Worm (Caenorhabditis elegans) whole organism, young adult: ENCODE data around the gene ZK829.3.

ENCODE experiments used
- C17E4.6 ChIP-seq: fragments of 200-800 bp; sonication (Bioruptor generic); IDR thresholded peaks from 2 replicates; pipeline ENCODE4 v1.3.6; 2022; ENCODE audit warnings: missing genetic modification reagents, missing genetic modification characterization, missing compliant biosample characterization
- F10E7.11 ChIP-seq: sonication (generic microtip); optimal IDR thresholded peaks from 2 replicates; lab custom pipeline; 2017; ENCODE audit warnings: mild to moderate bottlenecking, missing genetic modification characterization, moderate library complexity, missing compliant biosample characterization
- F33H1.4 ChIP-seq: fragments of 200-800 bp; sonication (Bioruptor generic); IDR thresholded peaks from 2 replicates; pipeline ENCODE4 v1.3.6; 2022; ENCODE audit warnings: missing genetic modification reagents, missing genetic modification characterization, missing compliant biosample characterization
- F49E8.2 ChIP-seq: sonication (generic microtip); optimal IDR thresholded peaks from 3 replicates; lab custom pipeline; 2017; ENCODE audit warnings: missing genetic modification characterization, mild to moderate bottlenecking, missing compliant biosample characterization, antibody characterized with exemption, moderate library complexity; ENCODE audit not compliant: insufficient read depth
- F57C9.4 ChIP-seq: sonication (generic microtip); optimal IDR thresholded peaks from 2 replicates; lab custom pipeline; 2017; ENCODE audit warnings: mild to moderate bottlenecking, missing genetic modification characterization, missing compliant biosample characterization
- T26A5.8 ChIP-seq: sonication (generic microtip); optimal IDR thresholded peaks from 2 replicates; lab custom pipeline; 2016; ENCODE audit warnings: missing genetic modification characterization, missing compliant biosample characterization
- Y53F4B.3 ChIP-seq: fragments of 200-800 bp; sonication (Bioruptor generic); IDR thresholded peaks from 2 replicates; pipeline ENCODE4 v1.3.6; 2022; ENCODE audit warnings: missing genetic modification reagents, missing genetic modification characterization, missing compliant biosample characterization
- Y67H2A.10 ChIP-seq: fragments of 200-800 bp; sonication (Bioruptor generic); conservative IDR thresholded peaks from 2 replicates; pipeline ENCODE4 v1.3.6; 2022; ENCODE audit warnings: missing genetic modification reagents, missing genetic modification characterization, missing compliant biosample characterization
- Y79H2A.3 ChIP-seq: fragments of 200-800 bp; sonication (Bioruptor generic); conservative IDR thresholded peaks from 2 replicates; pipeline ENCODE4 v1.3.6; 2022; ENCODE audit warnings: missing genetic modification reagents, missing genetic modification characterization, missing compliant biosample characterization
- Y95B8A.8 ChIP-seq: fragments of 200-800 bp; sonication (Bioruptor generic); IDR thresholded peaks from 2 replicates; pipeline ENCODE4 v1.3.6; 2022; ENCODE audit warnings: missing genetic modification reagents, missing genetic modification characterization, missing compliant biosample characterization
- akir-1 ChIP-seq: fragments of 200-800 bp; sonication (Bioruptor generic); optimal IDR thresholded peaks from 2 replicates; lab custom pipeline; 2018; ENCODE audit warnings: mild to moderate bottlenecking, missing genetic modification characterization, moderate library complexity, missing compliant biosample characterization
- attf-5 ChIP-seq: fragments of 200-800 bp; sonication (Bioruptor generic); optimal IDR thresholded peaks from 2 replicates; lab custom pipeline; 2018; ENCODE audit warnings: mild to moderate bottlenecking, missing genetic modification characterization, missing compliant biosample characterization
- cebp-1 ChIP-seq, 2 experiments: fragments of 200-800 bp in 1 of 2; sonication (Bioruptor generic) in 1 of 2; sonication (generic microtip) in 1 of 2; IDR thresholded peaks in 1 of 2; optimal IDR thresholded peaks in 1 of 2; 2 replicates each; pipeline versions ENCODE4 v1.3.6 to Lab custom; 2017 to 2022; ENCODE audit warnings: missing compliant biosample characterization in 2 of 2, missing genetic modification characterization in 2 of 2, mild to moderate bottlenecking in 1 of 2, missing genetic modification reagents in 1 of 2, moderate library complexity in 1 of 2
- cebp-2 ChIP-seq: fragments of 200-800 bp; sonication (Bioruptor generic); IDR thresholded peaks from 2 replicates; pipeline ENCODE4 v1.3.6; 2022; ENCODE audit warnings: missing genetic modification characterization, missing compliant biosample characterization
- ceh-100 ChIP-seq: fragments of 200-800 bp; sonication (Bioruptor generic); IDR thresholded peaks from 2 replicates; pipeline ENCODE4 v1.3.6; 2022; ENCODE audit warnings: missing genetic modification reagents, missing genetic modification characterization, missing compliant biosample characterization
- chd-7 ChIP-seq: sonication (generic microtip); optimal IDR thresholded peaks from 2 replicates; lab custom pipeline; 2016; ENCODE audit warnings: mild to moderate bottlenecking, missing genetic modification characterization, moderate library complexity, missing compliant biosample characterization
- die-1 ChIP-seq: sonication (generic microtip); optimal IDR thresholded peaks from 2 replicates; lab custom pipeline; 2016; ENCODE audit warnings: missing genotype, mild to moderate bottlenecking, missing genetic modification characterization, missing compliant biosample characterization
- dox-1 ChIP-seq: fragments of 200-800 bp; sonication (Bioruptor generic); IDR thresholded peaks from 2 replicates; pipeline ENCODE4 v1.3.6; 2022; ENCODE audit warnings: missing genetic modification reagents, missing genetic modification characterization, missing compliant biosample characterization
- dpl-1 ChIP-seq: fragments of 150-350 bp; optimal IDR thresholded peaks from 2 replicates; lab custom pipeline; 2014; ENCODE audit warnings: missing biosample characterization, missing genetic modification reagents, missing genetic modification characterization
- efl-1 ChIP-seq: fragments of 150-350 bp; optimal IDR thresholded peaks from 2 replicates; lab custom pipeline; 2014; ENCODE audit warnings: missing biosample characterization, missing genetic modification reagents, missing genetic modification characterization
- egl-44 ChIP-seq: fragments of 200-800 bp; sonication (Bioruptor generic); IDR thresholded peaks from 2 replicates; pipeline ENCODE4 v1.3.6; 2022; ENCODE audit warnings: missing genetic modification reagents, missing genetic modification characterization, missing compliant biosample characterization
- ekl-4 ChIP-seq: fragments of 200-800 bp; sonication (Bioruptor generic); IDR thresholded peaks from 2 replicates; pipeline ENCODE4 v1.3.6; 2022; ENCODE audit warnings: missing genetic modification reagents, missing genetic modification characterization, missing compliant biosample characterization
- gei-17 ChIP-seq: fragments of 200-800 bp; sonication (Bioruptor generic); optimal IDR thresholded peaks from 2 replicates; lab custom pipeline; 2018; ENCODE audit warnings: mild to moderate bottlenecking, missing genetic modification characterization, missing compliant biosample characterization
- him-1 ChIP-seq: sonication (generic microtip); optimal IDR thresholded peaks from 2 replicates; lab custom pipeline; 2016; ENCODE audit warnings: missing genotype, missing genetic modification reagents, missing genetic modification characterization, missing compliant biosample characterization
- hlh-26 ChIP-seq: fragments of 200-800 bp; sonication (Bioruptor generic); conservative IDR thresholded peaks from 2 replicates; pipeline ENCODE4 v1.3.6; 2022; ENCODE audit warnings: missing genetic modification reagents, missing genetic modification characterization, missing compliant biosample characterization
- lag-1 ChIP-seq: fragments of 200-800 bp; sonication (Bioruptor generic); IDR thresholded peaks from 2 replicates; pipeline ENCODE4 v1.3.6; 2022; ENCODE audit warnings: missing genetic modification reagents, missing genetic modification characterization, missing compliant biosample characterization
- let-526 ChIP-seq: fragments of 200-800 bp; sonication (Bioruptor generic); IDR thresholded peaks from 2 replicates; pipeline ENCODE4 v1.3.6; 2022; ENCODE audit warnings: missing genetic modification reagents, missing genetic modification characterization, missing compliant biosample characterization
- mel-28 ChIP-seq: sonication (generic microtip); optimal IDR thresholded peaks from 2 replicates; lab custom pipeline; 2016; ENCODE audit warnings: borderline replicate concordance, mild to moderate bottlenecking, missing genetic modification characterization, missing compliant biosample characterization
- mxl-1 ChIP-seq: sonication (generic microtip); optimal IDR thresholded peaks from 2 replicates; lab custom pipeline; 2016; ENCODE audit warnings: missing genetic modification characterization, missing compliant biosample characterization
- nhr-27 ChIP-seq: fragments of 200-800 bp; sonication (Bioruptor generic); optimal IDR thresholded peaks from 2 replicates; lab custom pipeline; 2018; ENCODE audit warnings: mild to moderate bottlenecking, missing genetic modification characterization, moderate library complexity, missing compliant biosample characterization
- nhr-90 ChIP-seq: sonication (generic microtip); optimal IDR thresholded peaks from 2 replicates; lab custom pipeline; 2016; ENCODE audit warnings: missing genotype, mild to moderate bottlenecking, missing genetic modification characterization, missing compliant biosample characterization
- pbrm-1 ChIP-seq: fragments of 200-800 bp; sonication (Bioruptor generic); IDR thresholded peaks from 2 replicates; pipeline ENCODE4 v1.3.6; 2022; ENCODE audit warnings: missing genetic modification reagents, missing genetic modification characterization, missing compliant biosample characterization
- pha-4 ChIP-seq: fragments of 150-350 bp; sonication (generic microtip); optimal IDR thresholded peaks from 2 replicates; lab custom pipeline; 2014; ENCODE audit warnings: missing biosample characterization, missing genetic modification reagents, missing genetic modification characterization
- rec-8 ChIP-seq, 2 experiments: sonication (generic microtip); optimal IDR thresholded peaks; 2 replicates each; lab custom pipeline; 2016; ENCODE audit warnings: mild to moderate bottlenecking in 2 of 2, missing genetic modification characterization in 2 of 2, missing genetic modification reagents in 2 of 2, missing genotype in 2 of 2, missing biosample characterization in 1 of 2, missing compliant biosample characterization in 1 of 2, moderate library complexity in 1 of 2
- repo-1 ChIP-seq: sonication (generic microtip); optimal IDR thresholded peaks from 2 replicates; lab custom pipeline; 2017; ENCODE audit warnings: mild to moderate bottlenecking, missing genetic modification characterization, missing compliant biosample characterization
- rpc-1 ChIP-seq, 2 experiments: fragments of 150-350 bp in 1 of 2; sonication (generic microtip) in 1 of 2; optimal IDR thresholded peaks; 2 replicates each; lab custom pipeline; 2014 to 2018; ENCODE audit warnings: missing biosample characterization in 1 of 2, missing genetic modification characterization in 1 of 2, missing genetic modification reagents in 1 of 2, missing genotype in 1 of 2
- sdz-38 ChIP-seq: sonication (generic microtip); optimal IDR thresholded peaks from 2 replicates; lab custom pipeline; 2016; ENCODE audit warnings: missing genotype, missing genetic modification characterization, missing compliant biosample characterization
- sea-2 ChIP-seq: fragments of 200-800 bp; sonication (Bioruptor generic); IDR thresholded peaks from 2 replicates; pipeline ENCODE4 v1.3.6; 2022; ENCODE audit warnings: missing genetic modification characterization, missing compliant biosample characterization
- snpc-3.4 ChIP-seq: sonication (generic microtip); optimal IDR thresholded peaks from 2 replicates; lab custom pipeline; 2017; ENCODE audit warnings: missing genetic modification characterization, mild to moderate bottlenecking, missing compliant biosample characterization, antibody characterized with exemption, moderate library complexity, missing genotype, missing genetic modification reagents
- tlf-1 ChIP-seq: fragments of 200-800 bp; sonication (Bioruptor generic); optimal IDR thresholded peaks from 2 replicates; lab custom pipeline; 2018; ENCODE audit warnings: mild to moderate bottlenecking, missing genetic modification characterization, missing compliant biosample characterization
- unc-130 ChIP-seq: sonication (generic microtip); optimal IDR thresholded peaks from 2 replicates; lab custom pipeline; 2016; ENCODE audit warnings: missing genetic modification reagents, missing genetic modification characterization, missing compliant biosample characterization
- unc-62 ChIP-seq: fragments of 150-350 bp; optimal IDR thresholded peaks from 2 replicates; lab custom pipeline; 2014; ENCODE audit warnings: missing biosample characterization, missing genetic modification reagents, missing genetic modification characterization
- zim-3 ChIP-seq: sonication (generic microtip); optimal IDR thresholded peaks from 2 replicates; lab custom pipeline; 2017; ENCODE audit warnings: mild to moderate bottlenecking, missing genetic modification characterization, moderate library complexity, missing compliant biosample characterization
- ztf-18 ChIP-seq: sonication (generic microtip); optimal IDR thresholded peaks from 2 replicates; lab custom pipeline; 2016; ENCODE audit warnings: missing genotype, mild to moderate bottlenecking, missing genetic modification characterization, missing compliant biosample characterization
- ztf-22 ChIP-seq: fragments of 200-800 bp; sonication (Bioruptor generic); optimal IDR thresholded peaks from 2 replicates; lab custom pipeline; 2018; ENCODE audit warnings: mild to moderate bottlenecking, missing genetic modification characterization, moderate library complexity, missing compliant biosample characterization
- ztf-6 ChIP-seq: fragments of 200-800 bp; sonication (Bioruptor generic); IDR thresholded peaks from 2 replicates; pipeline ENCODE4 v1.3.6; 2022; ENCODE audit warnings: missing genetic modification reagents, missing genetic modification characterization, missing compliant biosample characterization

The ZK829.3 gene

DNA sequence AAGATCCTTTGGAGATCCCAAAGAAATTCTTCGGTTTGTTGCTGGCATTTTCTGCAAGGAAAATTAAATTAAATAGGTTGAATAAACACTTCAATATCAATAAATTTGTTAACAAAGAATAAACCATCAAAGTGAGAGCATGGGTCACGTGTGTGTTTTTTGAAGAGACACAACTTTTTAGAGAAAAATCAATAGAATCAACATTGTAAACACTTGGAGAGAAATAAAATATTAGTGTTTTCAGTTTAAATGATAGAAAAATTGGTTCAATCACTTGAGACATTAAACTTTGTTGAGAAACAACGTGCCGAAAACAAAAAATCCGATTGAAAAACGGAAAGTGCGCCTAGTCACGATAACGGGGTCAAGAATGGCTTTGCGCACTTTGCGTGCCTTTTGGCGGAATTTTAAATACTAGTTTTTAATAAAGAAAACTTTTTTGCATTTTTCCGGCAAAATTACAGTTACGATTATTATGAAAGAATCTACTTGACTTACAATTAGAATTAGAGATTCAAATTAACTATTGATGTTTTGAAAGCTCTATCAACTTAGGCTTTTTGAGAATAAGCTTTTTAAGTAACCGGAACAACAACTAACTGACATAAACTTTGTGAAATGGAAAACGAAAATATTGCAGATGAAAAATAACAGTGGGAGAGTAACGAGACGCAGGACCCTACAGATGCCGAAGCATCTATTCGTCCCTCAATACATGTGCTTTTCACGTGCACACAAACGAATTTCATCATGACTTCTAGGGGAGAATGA lies 16.1 kb upstream of the ZK829.3 start, which contains the start of gene ZK829.7 (continued):
- no peak for TF ChIP-seq Y79H2A.3
- TF ChIP-seq hlh-26 (GFP tag; lab: Robert Waterston, UW) = no peak
- no peak for TF ChIP-seq chd-7 (tag; lab: Kevin White, UChicago)
- no peak for TF ChIP-seq ztf-22 (GFP tag; lab: Kevin White, UChicago)
- no peak for TF ChIP-seq snpc-3.4
- TF ChIP-seq mxl-1 (tag; lab: Kevin White, UChicago) = no peak
- TF ChIP-seq akir-1 (GFP tag; lab: Kevin White, UChicago) = no peak
- TF ChIP-seq sdz-38 (tag; lab: Kevin White, UChicago) = no peak
- no peak for TF ChIP-seq Y67H2A.10 (GFP tag; lab: Robert Waterston, UW)
- no peak for TF ChIP-seq nhr-27 (tag; lab: Kevin White, UChicago)
- TF ChIP-seq C17E4.6 (GFP tag; lab: Robert Waterston, UW) = no peak
- TF ChIP-seq F57C9.4 = no peak
- 0 out of 2 replicates have a peak, but pooled peaks have one; percentile 39 for TF ChIP-seq cebp-1 (GFP tag; IDR thresholded peaks at IDR 0.05; lab: Robert Waterston, UW)
- TF ChIP-seq cebp-1 (tag; optimal IDR thresholded peaks at IDR 0.05; lab: Kevin White, UChicago) = peak; percentile 85
- TF ChIP-seq zim-3 (tag; lab: Kevin White, UChicago) = no peak
- no peak for TF ChIP-seq rpc-1 (optimal IDR thresholded peaks at IDR 0.05; lab: Kevin White, UChicago)
- no peak for TF ChIP-seq rpc-1 (tag; optimal IDR thresholded peaks at IDR 0.05; lab: Kevin White, UChicago)
- no peak for TF ChIP-seq let-526 (GFP tag; lab: Robert Waterston, UW)
- no peak for TF ChIP-seq him-1 (tag; lab: Kevin White, UChicago)
- no peak for TF ChIP-seq egl-44
- TF ChIP-seq pbrm-1 = peak; percentile 63; the same call in 1 of the 2 replicates
- TF ChIP-seq tlf-1 = peak; percentile 29
- TF ChIP-seq dox-1 (GFP tag; lab: Robert Waterston, UW) = peak; percentile 66; the same call in 1 of the 2 replicates
- TF ChIP-seq mel-28 (tag; lab: Kevin White, UChicago) = no peak
- TF ChIP-seq ztf-6 = no peak
- TF ChIP-seq nhr-90 (tag; lab: Kevin White, UChicago) = no peak
- no peak for TF ChIP-seq die-1
- peak; percentile 94 for TF ChIP-seq ztf-18 (tag; lab: Kevin White, UChicago)
- peak; percentile 67 for TF ChIP-seq F33H1.4 (GFP tag; lab: Robert Waterston, UW)
- TF ChIP-seq efl-1 = peak; percentile 82
- no peak for TF ChIP-seq attf-5
- no peak for TF ChIP-seq cebp-2 (GFP tag; lab: Robert Waterston, UW)
- no peak for TF ChIP-seq unc-130 (GFP tag; lab: Kevin White, UChicago)
- TF ChIP-seq unc-62 (GFP tag; lab: Kevin White, UChicago) = no peak
- no peak for TF ChIP-seq rec-8 (tag; optimal IDR thresholded peaks at IDR 0.05; lab: Kevin White, UChicago)
- peak; percentile 12 for TF ChIP-seq repo-1 (tag; lab: Kevin White, UChicago)
- no peak for TF ChIP-seq T26A5.8 (tag; lab: Kevin White, UChicago)
- TF ChIP-seq Y95B8A.8 (GFP tag; lab: Robert Waterston, UW) = no peak
- peak; percentile 30 for TF ChIP-seq F49E8.2 (tag; lab: Kevin White, UChicago)
- TF ChIP-seq sea-2 (GFP tag; lab: Robert Waterston, UW) = no peak
- no peak for TF ChIP-seq lag-1 (GFP tag; lab: Robert Waterston, UW)
- peak; percentile 38; the same call in 1 of the 2 replicates for TF ChIP-seq ekl-4 (GFP tag; lab: Robert Waterston, UW)
- TF ChIP-seq Y53F4B.3 = no peak
- TF ChIP-seq pha-4 (tag; lab: Kevin White, UChicago) = peak; percentile 16
- peak; percentile 81 for TF ChIP-seq dpl-1 (GFP tag; lab: Kevin White, UChicago)
- TF ChIP-seq ceh-100 (GFP tag; lab: Robert Waterston, UW) = peak; percentile 38; the same call in 1 of the 2 replicates
- no peak for TF ChIP-seq gei-17 (GFP tag; lab: Kevin White, UChicago)
- no peak for TF ChIP-seq F10E7.11 (tag; lab: Kevin White, UChicago)
- TF ChIP-seq, all 124 proteins: peak for 38
